Worm (Caenorhabditis elegans) whole organism, L1 larva: Measurements from ENCODE around the gene fbxa-10.

ENCODE experiments used
- C16A3.4 ChIP-seq: fragments of 150-350 bp; optimal IDR thresholded peaks from 2 replicates; lab custom pipeline; 2014; ENCODE audit warnings: missing biosample characterization, missing genetic modification characterization
- F16B12.6 ChIP-seq: fragments of 150-350 bp; optimal IDR thresholded peaks from 2 replicates; lab custom pipeline; 2014; ENCODE audit warnings: missing biosample characterization, missing genetic modification characterization
- Y116A8C.19 ChIP-seq: sonication (generic microtip); optimal IDR thresholded peaks from 2 replicates; lab custom pipeline; 2016; ENCODE audit warnings: missing compliant biosample characterization, missing genetic modification characterization, borderline replicate concordance
- aly-2 ChIP-seq: fragments of 150-350 bp; optimal IDR thresholded peaks from 2 replicates; lab custom pipeline; 2014; ENCODE audit warnings: missing biosample characterization, missing genetic modification characterization
- ceh-82 ChIP-seq, 3 experiments: fragments of 150-350 bp in 1 of 3; sonication (generic microtip) in 2 of 3; optimal IDR thresholded peaks; 2 replicates each; lab custom pipeline; 2014 to 2017; ENCODE audit warnings: missing biosample characterization in 3 of 3, missing genetic modification characterization in 3 of 3
- ceh-90 ChIP-seq: sonication (generic microtip); optimal IDR thresholded peaks from 2 replicates; lab custom pipeline; 2016; ENCODE audit warnings: missing genetic modification characterization, missing compliant biosample characterization
- ces-1 ChIP-seq: fragments of 150-350 bp; optimal IDR thresholded peaks from 2 replicates; lab custom pipeline; 2014; ENCODE audit warnings: missing biosample characterization, missing genetic modification reagents, missing genetic modification characterization
- dpl-1 ChIP-seq, 3 experiments: fragments of 150-350 bp in 2 of 3; sonication (generic microtip) in 1 of 3; optimal IDR thresholded peaks; 2 replicates each; lab custom pipeline; 2014 to 2017; ENCODE audit warnings: missing biosample characterization in 3 of 3, missing genetic modification characterization in 3 of 3, missing genetic modification reagents in 3 of 3
- efl-1 ChIP-seq, 4 experiments: fragments of 150-350 bp; optimal IDR thresholded peaks in 3 of 4; peaks in 1 of 4; 1 replicate in 1 of 4; 2 replicates in 3 of 4; lab custom pipeline; 2014; ENCODE audit warnings: missing biosample characterization in 2 of 4, missing genetic modification characterization in 2 of 4, missing genetic modification reagents in 2 of 4
- elt-2 ChIP-seq: sonication (generic microtip); optimal IDR thresholded peaks from 2 replicates; lab custom pipeline; 2016; ENCODE audit warnings: missing genetic modification characterization, mild to moderate bottlenecking, inconsistent platforms, missing compliant biosample characterization, missing genetic modification reagents
- elt-3 ChIP-seq, 6 experiments: fragments of 150-350 bp in 1 of 6; sonication (generic microtip); optimal IDR thresholded peaks; 2 replicates each; lab custom pipeline; 2017 to 2018; ENCODE audit warnings: missing biosample characterization in 6 of 6, missing genetic modification characterization in 6 of 6, inconsistent platforms in 1 of 6
- ets-5 ChIP-seq: fragments of 200-800 bp; sonication (Bioruptor generic); IDR thresholded peaks from 2 replicates; pipeline ENCODE4 v1.3.6; 2022; ENCODE audit warnings: missing genetic modification characterization, missing compliant biosample characterization
- fkh-4 ChIP-seq: sonication (generic microtip); optimal IDR thresholded peaks from 2 replicates; lab custom pipeline; 2016; ENCODE audit warnings: missing compliant biosample characterization, missing genetic modification characterization, borderline replicate concordance
- fkh-8 ChIP-seq: sonication (generic microtip); optimal IDR thresholded peaks from 2 replicates; lab custom pipeline; 2016; ENCODE audit warnings: mild to moderate bottlenecking, missing genetic modification characterization, missing compliant biosample characterization
- grh-1 ChIP-seq: fragments of 200-800 bp; sonication (Bioruptor generic); IDR thresholded peaks from 2 replicates; pipeline ENCODE4 v1.3.6; 2022; ENCODE audit warnings: missing genetic modification reagents, missing genetic modification characterization, missing compliant biosample characterization
- hlh-17 ChIP-seq: fragments of 200-800 bp; sonication (Bioruptor generic); optimal IDR thresholded peaks from 2 replicates; lab custom pipeline; 2018; ENCODE audit warnings: missing genetic modification characterization, mild to moderate bottlenecking, missing compliant biosample characterization, moderate library complexity, borderline replicate concordance
- lin-13 ChIP-seq: fragments of 150-350 bp; optimal IDR thresholded peaks from 2 replicates; lab custom pipeline; 2014; ENCODE audit warnings: missing biosample characterization, missing genetic modification reagents, missing genetic modification characterization
- lin-35 ChIP-seq, 2 experiments: fragments of 150-350 bp; optimal IDR thresholded peaks; 2 replicates each; lab custom pipeline; 2014; ENCODE audit warnings: missing biosample characterization in 2 of 2, missing genetic modification characterization in 2 of 2, missing genetic modification reagents in 2 of 2
- lir-3 ChIP-seq: sonication (generic microtip); optimal IDR thresholded peaks from 2 replicates; lab custom pipeline; 2016; ENCODE audit warnings: mild to moderate bottlenecking, missing genetic modification characterization, moderate library complexity, missing compliant biosample characterization; ENCODE audit not compliant: poor library complexity
- lsy-2 ChIP-seq, 2 experiments: fragments of 150-350 bp; optimal IDR thresholded peaks; 2 replicates each; lab custom pipeline; 2014; ENCODE audit warnings: missing biosample characterization in 2 of 2, missing genetic modification characterization in 2 of 2
- mab-9 ChIP-seq: fragments of 200-800 bp; sonication (Bioruptor generic); IDR thresholded peaks from 2 replicates; pipeline ENCODE4 v1.3.6; 2022; ENCODE audit warnings: missing genetic modification reagents, missing genetic modification characterization, missing compliant biosample characterization
- mdl-1 ChIP-seq, 2 experiments: fragments of 150-350 bp; optimal IDR thresholded peaks; 2 replicates each; lab custom pipeline; 2014 to 2017; ENCODE audit warnings: missing biosample characterization in 2 of 2, missing genetic modification characterization in 2 of 2, inconsistent platforms in 1 of 2
- mep-1 ChIP-seq: fragments of 150-350 bp; optimal IDR thresholded peaks from 2 replicates; lab custom pipeline; 2014; ENCODE audit warnings: missing biosample characterization, missing genetic modification characterization
- nhr-20 ChIP-seq: sonication (generic microtip); optimal IDR thresholded peaks from 2 replicates; lab custom pipeline; 2016; ENCODE audit warnings: mild to moderate bottlenecking, missing genetic modification characterization, missing compliant biosample characterization
- nhr-28 ChIP-seq: fragments of 150-350 bp; optimal IDR thresholded peaks from 2 replicates; lab custom pipeline; 2014; ENCODE audit warnings: missing biosample characterization, missing genetic modification characterization
- nhr-47 ChIP-seq: sonication (generic microtip); optimal IDR thresholded peaks from 2 replicates; lab custom pipeline; 2016; ENCODE audit warnings: mild to moderate bottlenecking, missing genetic modification characterization, moderate library complexity, missing compliant biosample characterization
- nhr-71 ChIP-seq: sonication (generic microtip); optimal IDR thresholded peaks from 2 replicates; lab custom pipeline; 2016; ENCODE audit warnings: mild to moderate bottlenecking, missing genetic modification characterization, moderate library complexity, missing compliant biosample characterization
- pqm-1 ChIP-seq: sonication (generic microtip); optimal IDR thresholded peaks from 3 replicates; lab custom pipeline; 2017; ENCODE audit warnings: missing biosample characterization, missing genetic modification characterization
- rnt-1 ChIP-seq: sonication (generic microtip); optimal IDR thresholded peaks from 2 replicates; lab custom pipeline; 2016; ENCODE audit warnings: mild to moderate bottlenecking, missing genetic modification characterization, moderate library complexity, missing compliant biosample characterization
- skn-1 ChIP-seq: fragments of 150-350 bp; optimal IDR thresholded peaks from 2 replicates; lab custom pipeline; 2014; ENCODE audit warnings: missing biosample characterization, missing genetic modification characterization
- snpc-4 ChIP-seq: fragments of 150-350 bp; optimal IDR thresholded peaks from 2 replicates; lab custom pipeline; 2014; ENCODE audit warnings: missing biosample characterization, missing genetic modification characterization
- snu-23 ChIP-seq: sonication (generic microtip); optimal IDR thresholded peaks from 2 replicates; lab custom pipeline; 2016; ENCODE audit warnings: missing genetic modification characterization, missing compliant biosample characterization
- swsn-7 ChIP-seq: sonication (generic microtip); optimal IDR thresholded peaks from 2 replicates; lab custom pipeline; 2016; ENCODE audit warnings: missing genetic modification characterization, missing compliant biosample characterization
- unc-98 ChIP-seq: fragments of 200-800 bp; sonication (Bioruptor generic); IDR thresholded peaks from 2 replicates; pipeline ENCODE4 v1.3.6; 2022; ENCODE audit warnings: missing genetic modification characterization, missing compliant biosample characterization
- xbp-1 ChIP-seq: sonication (generic microtip); optimal IDR thresholded peaks from 2 replicates; lab custom pipeline; 2016; ENCODE audit warnings: missing genetic modification characterization, missing compliant biosample characterization
- zip-4 ChIP-seq: fragments of 200-800 bp; sonication (Bioruptor generic); optimal IDR thresholded peaks from 2 replicates; lab custom pipeline; 2018; ENCODE audit warnings: mild to moderate bottlenecking, missing genetic modification characterization, moderate library complexity, missing compliant biosample characterization

The fbxa-10 gene

ce11 chrIII:944346-944745 is 7.8 kb upstream of the fbxa-10 start:
- peak; percentile 39 for TF ChIP-seq elt-2 (tag; lab: Kevin White, UChicago)

- TF ChIP-seq elt-2 (tag; lab: Kevin White, UChicago): peak; percentile 68
- no peak for TF ChIP-seq xbp-1 (tag; lab: Kevin White, UChicago)
Measured at ce11 chrIII:946250-946725, 5.9 kb upstream of the fbxa-10 start, which contains the start of gene fbxa-60. TSS of gene fbxa-60 (minus strand) at chrIII:946300.

ce11 chrIII:950472-950871 is 1.7 kb upstream of the fbxa-10 start, which contains the start of the genes fbxa-67 and fbxa-11:
TSS of gene fbxa-67 (minus strand) at chrIII:950670.
TSS of gene fbxa-11 (plus strand) at chrIII:950869.
- no peak for TF ChIP-seq fkh-4 (tag; lab: Kevin White, UChicago)
- TF ChIP-seq dpl-1 (GFP tag; optimal IDR thresholded peaks at IDR 0.05; lab: Kevin White, UChicago): peak; percentile 18 to 57 (median 29)
- no peak for TF ChIP-seq pqm-1 (tag; lab: Kevin White, UChicago)
- TF ChIP-seq Y116A8C.19 (tag; lab: Kevin White, UChicago): no peak
- TF ChIP-seq mab-9 (GFP tag; lab: Robert Waterston, UW): no peak
- TF ChIP-seq F16B12.6 (tag; lab: Kevin White, UChicago): peak; percentile 93
- no peak for TF ChIP-seq unc-98 (GFP tag; lab: Robert Waterston, UW)
- TF ChIP-seq skn-1: peak; percentile 11
- peak in 1 of 3 experiments; percentile 12 for TF ChIP-seq ceh-82 (tag; optimal IDR thresholded peaks at IDR 0.05; lab: Kevin White, UChicago)
- TF ChIP-seq elt-3 (tag; optimal IDR thresholded peaks at IDR 0.05; lab: Kevin White, UChicago): peak in 1 of 6 experiments; percentile 43
- TF ChIP-seq mdl-1 (tag; optimal IDR thresholded peaks at IDR 0.05; lab: Kevin White, UChicago): no peak
- no peak for TF ChIP-seq snpc-4 (tag; lab: Kevin White, UChicago)
- no peak for TF ChIP-seq nhr-28
- no peak for TF ChIP-seq elt-2 (tag; lab: Kevin White, UChicago)
- no peak for TF ChIP-seq C16A3.4 (tag; lab: Kevin White, UChicago)
- TF ChIP-seq lin-35 (GFP tag; optimal IDR thresholded peaks at IDR 0.05; lab: Kevin White, UChicago): peak; percentile 35 to 41
- TF ChIP-seq ets-5 (GFP tag; lab: Robert Waterston, UW): no peak
- no peak for TF ChIP-seq zip-4 (GFP tag; lab: Kevin White, UChicago)
- peak; percentile 46 for TF ChIP-seq snu-23 (GFP tag; lab: Kevin White, UChicago)
- TF ChIP-seq rnt-1: no peak
- no peak for TF ChIP-seq nhr-71 (tag; lab: Kevin White, UChicago)
- TF ChIP-seq swsn-7 (tag; lab: Kevin White, UChicago): peak; percentile 10
- TF ChIP-seq lir-3 (tag; lab: Kevin White, UChicago): no peak
- peak; percentile 5 for TF ChIP-seq lin-13 (GFP tag; lab: Kevin White, UChicago)
- no peak for TF ChIP-seq nhr-20 (tag; lab: Kevin White, UChicago)
- TF ChIP-seq nhr-47 (tag; lab: Kevin White, UChicago): peak; percentile 3
- no peak for TF ChIP-seq hlh-17 (GFP tag; lab: Kevin White, UChicago)
- TF ChIP-seq ceh-90: no peak
- TF ChIP-seq grh-1 (GFP tag; lab: Robert Waterston, UW): no peak
- peak; percentile 35 to 52 for TF ChIP-seq lsy-2 (tag; optimal IDR thresholded peaks at IDR 0.05; lab: Kevin White, UChicago)
- TF ChIP-seq mep-1 (tag; lab: Kevin White, UChicago): peak; percentile 53
- no peak for TF ChIP-seq fkh-8
- no peak for TF ChIP-seq ces-1 (GFP tag; lab: Kevin White, UChicago)
- no peak for TF ChIP-seq aly-2 (tag; lab: Kevin White, UChicago)
- peak; percentile 29 to 50 for TF ChIP-seq efl-1 (optimal IDR thresholded peaks at IDR 0.05; lab: Kevin White, UChicago)
- TF ChIP-seq efl-1 (GFP tag; optimal IDR thresholded peaks at IDR 0.05 in 1 of 2; lab: Kevin White, UChicago): peak; percentile 41 to 94
